2 worm cellular contexts compared by ENCODE assay signal in the genomic region with DNA sequence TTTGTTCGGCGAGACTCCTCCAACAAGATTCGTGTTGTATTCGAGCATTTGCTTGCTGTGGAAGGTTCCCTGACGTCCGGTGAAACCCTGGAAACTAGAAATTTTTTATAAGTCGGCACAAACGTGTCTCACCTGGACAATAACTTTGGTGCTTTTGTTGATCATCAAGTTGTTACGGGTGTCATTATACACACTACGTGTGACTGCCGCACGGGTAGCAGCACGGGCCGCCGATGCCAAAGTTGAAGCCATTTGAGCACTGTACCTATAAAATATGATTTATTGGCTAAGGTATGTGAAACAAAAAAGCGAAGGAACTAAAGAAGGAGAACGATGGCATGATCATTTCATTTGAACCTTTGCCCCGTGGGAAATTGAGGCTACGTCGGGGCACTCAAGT.
A peak's percentile ranks its signal among the peaks of the same experiment; 100 is the strongest.
TF ChIP-seq lines count a peak whose summit lies in the region.

Gene sucl-2, minus strand, starts transcription at position 265 of the 400 bp plus-strand sequence.

TF ChIP-seq in whole organism, L4 larva, 104 proteins besides CTCF, POLR2A, EP300 and RAD21:
- TF ChIP-seq dmd-8 (GFP tag; IDR thresholded peaks at IDR 0.05; lab: Robert Waterston, UW), result 0 out of 2 replicates have a peak, but pooled peaks have one; percentile 51
- no peak for TF ChIP-seq zip-2 (tag; optimal IDR thresholded peaks at IDR 0.05; lab: Kevin White, UChicago)

TF ChIP-seq in whole organism, young adult, 124 proteins besides CTCF, POLR2A, EP300 and RAD21:
- no peak for TF ChIP-seq ztf-3 (GFP tag; optimal IDR thresholded peaks at IDR 0.05; lab: Kevin White, UChicago)
- TF ChIP-seq aptf-2 (GFP tag; conservative IDR thresholded peaks at IDR 0.05; lab: Robert Waterston, UW), result no peak
- no peak for TF ChIP-seq attf-5 (GFP tag; optimal IDR thresholded peaks at IDR 0.05; lab: Kevin White, UChicago)
- peak; percentile 33; the same call in 1 of the 2 replicates for TF ChIP-seq ekl-4 (GFP tag; IDR thresholded peaks at IDR 0.05; lab: Robert Waterston, UW)
- 0 out of 2 replicates have a peak, but pooled peaks have one; percentile 9 for TF ChIP-seq ceh-100 (GFP tag; IDR thresholded peaks at IDR 0.05; lab: Robert Waterston, UW)
- TF ChIP-seq hmg-1.2 (GFP tag; IDR thresholded peaks at IDR 0.05; lab: Robert Waterston, UW), result 0 out of 2 replicates have a peak, but pooled peaks have one; percentile 8
- peak; percentile 68; the same call in 1 of the 2 replicates for TF ChIP-seq madf-3 (GFP tag; IDR thresholded peaks at IDR 0.05; lab: Robert Waterston, UW)
- no peak for TF ChIP-seq nfya-1 (tag; optimal IDR thresholded peaks at IDR 0.05; lab: Kevin White, UChicago; ENCODE audit: borderline replicate concordance, insufficient read depth)
- TF ChIP-seq dox-1 (GFP tag; IDR thresholded peaks at IDR 0.05; lab: Robert Waterston, UW), result no peak; the same call in 1 of the 2 replicates
- no peak for TF ChIP-seq chd-7 (tag; optimal IDR thresholded peaks at IDR 0.05; lab: Kevin White, UChicago)
